Fruit fly (Drosophila melanogaster): ENCODE results near the gene CG31635.

The CG31635 gene

dm6 chr2L:6643218-6643756 is 5.6 kb downstream of the CG31635 start:
- no peak for TF ChIP-seq CG7556 (GFP tag; optimal IDR thresholded peaks at IDR 0.05)
- TF ChIP-seq mirr (GFP tag; optimal IDR thresholded peaks at IDR 0.05), result peak; percentile 46
- no peak for TF ChIP-seq CG6254 (GFP tag; optimal IDR thresholded peaks at IDR 0.05)
- no peak for TF ChIP-seq Hr3 (GFP tag; optimal IDR thresholded peaks at IDR 0.05)
- no peak for TF ChIP-seq Bteb2 (GFP tag; optimal IDR thresholded peaks at IDR 0.05)
- TF ChIP-seq CG14014 (GFP tag; IDR thresholded peaks at IDR 0.05), result no peak
- peak; percentile 10 for TF ChIP-seq CG3281 (GFP tag; optimal IDR thresholded peaks at IDR 0.05)
- TF ChIP-seq Bgb (GFP tag; IDR thresholded peaks at IDR 0.05; ENCODE audit: partially characterized antibody), result no peak
- peak; percentile 60 for TF ChIP-seq CG7987 (GFP tag; optimal IDR thresholded peaks at IDR 0.05)
- TF ChIP-seq CG10431 (GFP tag; optimal IDR thresholded peaks at IDR 0.05), result no peak
- TF ChIP-seq exex (tag; optimal IDR thresholded peaks at IDR 0.05), result peak; percentile 64
- TF ChIP-seq CG10147 (GFP tag; optimal IDR thresholded peaks at IDR 0.05), result peak; percentile 15
- TF ChIP-seq CG8281 (tag; optimal IDR thresholded peaks at IDR 0.05), result peak; percentile 98
- TF ChIP-seq CG4730 (GFP tag; IDR thresholded peaks at IDR 0.05), result no peak
- 0 out of 3 replicates have a peak, but pooled peaks have one; percentile 39 for TF ChIP-seq Dbx (GFP tag; IDR thresholded peaks at IDR 0.05)
- TF ChIP-seq Atf6 (GFP tag; IDR thresholded peaks at IDR 0.05), result no peak
- peak; percentile 20 for TF ChIP-seq CG2120 (GFP tag; optimal IDR thresholded peaks at IDR 0.05)
- no peak for TF ChIP-seq sima (GFP tag; optimal IDR thresholded peaks at IDR 0.05)
- peak; percentile 29 for TF ChIP-seq CG34376 (GFP tag; optimal IDR thresholded peaks at IDR 0.05)
- no peak for TF ChIP-seq CG3407 (GFP tag; optimal IDR thresholded peaks at IDR 0.05)
- peak; percentile 3 for TF ChIP-seq Med (GFP tag)
- TF ChIP-seq vnd (GFP tag; IDR thresholded peaks at IDR 0.05; ENCODE audit: partially characterized antibody), result no peak
- no peak for TF ChIP-seq pan (optimal IDR thresholded peaks at IDR 0.05)
- no peak for TF ChIP-seq pan (GFP tag; optimal IDR thresholded peaks at IDR 0.05 in 1 of 2, IDR thresholded peaks at IDR 0.05 in 1 of 2)
- no peak for TF ChIP-seq tx (GFP tag; optimal IDR thresholded peaks at IDR 0.05)
- TF ChIP-seq CG12104 (GFP tag; optimal IDR thresholded peaks at IDR 0.05), result no peak
- TF ChIP-seq lab (GFP tag; optimal IDR thresholded peaks at IDR 0.05), result peak; percentile 56
- peak; percentile 80 for TF ChIP-seq grn (GFP tag; optimal IDR thresholded peaks at IDR 0.05)
- no peak for TF ChIP-seq zen2 (GFP tag; IDR thresholded peaks at IDR 0.05; ENCODE audit: partially characterized antibody)
- TF ChIP-seq CkIIα-i1 (GFP tag; IDR thresholded peaks at IDR 0.05), result no peak
- TF ChIP-seq Ravus (GFP tag; IDR thresholded peaks at IDR 0.05), result no peak
- TF ChIP-seq sug (tag; optimal IDR thresholded peaks at IDR 0.05), result peak; percentile 37
- no peak for TF ChIP-seq vfl (GFP tag; optimal IDR thresholded peaks at IDR 0.05)
- TF ChIP-seq gsb-n (tag; optimal IDR thresholded peaks at IDR 0.05), result no peak
- peak; percentile 35 for TF ChIP-seq sd (tag; optimal IDR thresholded peaks at IDR 0.05)
- no peak for TF ChIP-seq fd102C (GFP tag; optimal IDR thresholded peaks at IDR 0.05)
- TF ChIP-seq ems (GFP tag; optimal IDR thresholded peaks at IDR 0.05), result no peak
- no peak for TF ChIP-seq luna (GFP tag; optimal IDR thresholded peaks at IDR 0.05)
- TF ChIP-seq CG7963 (GFP tag; IDR thresholded peaks at IDR 0.05; ENCODE audit: partially characterized antibody), result no peak
- TF ChIP-seq CG4820 (GFP tag; optimal IDR thresholded peaks at IDR 0.05), result no peak
- no peak for TF ChIP-seq CG31441 (GFP tag; IDR thresholded peaks at IDR 0.05)
- TF ChIP-seq CG16779 (GFP tag; IDR thresholded peaks at IDR 0.05), result no peak
- no peak for TF ChIP-seq phol (tag; optimal IDR thresholded peaks at IDR 0.05)
- TF ChIP-seq CG18619 (GFP tag; optimal IDR thresholded peaks at IDR 0.05), result no peak
- no peak for TF ChIP-seq sc (optimal IDR thresholded peaks at IDR 0.05)
- TF ChIP-seq sc (GFP tag; optimal IDR thresholded peaks at IDR 0.05), result no peak
- TF ChIP-seq CG6813 (GFP tag; optimal IDR thresholded peaks at IDR 0.05), result peak; percentile 43
- TF ChIP-seq ash1 (GFP tag; optimal IDR thresholded peaks at IDR 0.05), result no peak
- TF ChIP-seq toy (GFP tag; IDR thresholded peaks at IDR 0.05), result no peak
- no peak for TF ChIP-seq HLHmδ (GFP tag; optimal IDR thresholded peaks at IDR 0.05)
- peak; percentile 18; the same call in 1 of the 2 replicates for TF ChIP-seq GATAe (GFP tag; conservative IDR thresholded peaks at IDR 0.05)

Measured in whole organism, embryonic.